Fruit fly (Drosophila melanogaster) whole organism, embryonic: ENCODE data around the gene His3.3A.
A peak's percentile ranks its signal among the peaks of the same experiment; 100 is the strongest.

Experiments used
- Asciz ChIP-seq: fragments of 200-800 bp; sonication (Bioruptor generic); optimal IDR thresholded peaks from 2 replicates; lab custom pipeline; 2017; ENCODE audit warnings: missing biosample characterization, mild to moderate bottlenecking, missing genetic modification characterization, missing genetic modification reagents
- Bgb ChIP-seq: fragments of 200-800 bp; sonication (Bioruptor generic); IDR thresholded peaks from 2 replicates; pipeline ENCODE4 v1.3.6; 2022; ENCODE audit warnings: missing biosample characterization, missing genetic modification characterization; ENCODE audit not compliant: partially characterized antibody
- CG10543 ChIP-seq: fragments of 200-800 bp; sonication (Bioruptor generic); optimal IDR thresholded peaks from 3 replicates; lab custom pipeline; 2017; ENCODE audit warnings: missing biosample characterization, mild to moderate bottlenecking, missing genetic modification characterization, moderate library complexity
- CG11560 ChIP-seq: fragments of 200-800 bp; sonication (Bioruptor generic); IDR thresholded peaks from 3 replicates; pipeline ENCODE4 v1.3.6; 2022; ENCODE audit warnings: missing biosample characterization, missing genetic modification characterization
- CG12071 ChIP-seq: fragments of 200-800 bp; sonication (Bioruptor generic); optimal IDR thresholded peaks from 3 replicates; lab custom pipeline; 2018; ENCODE audit warnings: missing biosample characterization, mild to moderate bottlenecking, missing genetic modification characterization
- CG13894 ChIP-seq: fragments of 200-800 bp; sonication (Bioruptor generic); optimal IDR thresholded peaks from 3 replicates; lab custom pipeline; 2018; ENCODE audit warnings: missing biosample characterization, mild to moderate bottlenecking, missing genetic modification characterization, moderate library complexity
- CG17568 ChIP-seq: fragments of 200-800 bp; sonication (Bioruptor generic); optimal IDR thresholded peaks from 2 replicates; lab custom pipeline; 2018; ENCODE audit warnings: missing biosample characterization, mild to moderate bottlenecking, missing genetic modification characterization, moderate library complexity
- CG18599 ChIP-seq: fragments of 200-800 bp; sonication (Bioruptor generic); optimal IDR thresholded peaks from 3 replicates; lab custom pipeline; 2017; ENCODE audit warnings: missing biosample characterization, missing genetic modification characterization, mild to moderate bottlenecking, moderate library complexity, missing genetic modification reagents
- CG2678 ChIP-seq: fragments of 200-800 bp; sonication (Bioruptor generic); optimal IDR thresholded peaks from 3 replicates; lab custom pipeline; 2019; ENCODE audit warnings: missing biosample characterization, mild to moderate bottlenecking, missing genetic modification characterization, moderate library complexity
- CG32532 ChIP-seq: fragments of 200-800 bp; sonication (Bioruptor generic); IDR thresholded peaks from 2 replicates; pipeline ENCODE4 v1.3.6; 2022; ENCODE audit warnings: missing biosample characterization, missing genetic modification characterization
- CG34376 ChIP-seq: fragments of 200-800 bp; sonication (Bioruptor generic); optimal IDR thresholded peaks from 2 replicates; lab custom pipeline; 2018; ENCODE audit warnings: missing biosample characterization, mild to moderate bottlenecking, missing genetic modification characterization
- CG4328 ChIP-seq: fragments of 200-800 bp; sonication (Bioruptor generic); optimal IDR thresholded peaks from 3 replicates; lab custom pipeline; 2017; ENCODE audit warnings: missing biosample characterization, missing genetic modification reagents, missing genetic modification characterization
- CG9817 ChIP-seq: fragments of 200-800 bp; sonication (Bioruptor generic); optimal IDR thresholded peaks from 2 replicates; lab custom pipeline; 2018; ENCODE audit warnings: missing biosample characterization, mild to moderate bottlenecking, missing genetic modification characterization, moderate library complexity
- CG9932 ChIP-seq: fragments of 200-800 bp; sonication (Bioruptor generic); IDR thresholded peaks from 2 replicates; pipeline ENCODE4 v1.3.6; 2022; ENCODE audit warnings: missing biosample characterization, missing genetic modification characterization
- Dad ChIP-seq: fragments of 200-800 bp; sonication (Bioruptor generic); optimal IDR thresholded peaks from 3 replicates; lab custom pipeline; 2016; ENCODE audit warnings: missing biosample characterization, missing genetic modification characterization
- Dp ChIP-seq: fragments of 200-800 bp; sonication (Bioruptor generic); optimal IDR thresholded peaks from 2 replicates; lab custom pipeline; 2018; ENCODE audit warnings: missing biosample characterization, mild to moderate bottlenecking, missing genetic modification characterization, moderate library complexity
- ERR ChIP-seq: fragments of 200-800 bp; sonication (Bioruptor generic); optimal IDR thresholded peaks from 2 replicates; lab custom pipeline; 2016; ENCODE audit warnings: missing biosample characterization, missing genetic modification characterization
- Ets97D ChIP-seq: fragments of 200-800 bp; sonication (Bioruptor generic); optimal IDR thresholded peaks from 3 replicates; lab custom pipeline; 2016; ENCODE audit warnings: missing biosample characterization, missing genetic modification characterization
- Fer1 ChIP-seq: fragments of 200-800 bp; sonication (Bioruptor generic); optimal IDR thresholded peaks from 2 replicates; lab custom pipeline; 2017; ENCODE audit warnings: missing biosample characterization, mild to moderate bottlenecking, missing genetic modification characterization
- HLH54F ChIP-seq: fragments of 200-800 bp; sonication (Bioruptor generic); optimal IDR thresholded peaks from 3 replicates; lab custom pipeline; 2016; ENCODE audit warnings: missing biosample characterization, missing genetic modification characterization
- HLHmδ ChIP-seq: fragments of 200-800 bp; sonication (Bioruptor generic); optimal IDR thresholded peaks from 2 replicates; lab custom pipeline; 2018; ENCODE audit warnings: missing biosample characterization, mild to moderate bottlenecking, missing genetic modification characterization, moderate library complexity
- Hr51 ChIP-seq, 2 experiments: fragments of 200-800 bp; sonication (Bioruptor generic); optimal IDR thresholded peaks; 2 replicates in 1 of 2; 3 replicates in 1 of 2; lab custom pipeline; 2016 to 2018; ENCODE audit warnings: missing biosample characterization in 2 of 2, missing genetic modification characterization in 2 of 2, mild to moderate bottlenecking in 1 of 2, moderate library complexity in 1 of 2
- Med ChIP-seq: fragments of 200-800 bp; sonication (Bioruptor generic); peaks from one replicate; lab custom pipeline; 2016; ENCODE audit warnings: missing biosample characterization, missing genetic modification characterization, mild to moderate bottlenecking, inconsistent platforms, moderate library complexity
- Nf-YC ChIP-seq: fragments of 200-800 bp; optimal IDR thresholded peaks from 3 replicates; lab custom pipeline; 2019; ENCODE audit warnings: missing biosample characterization, mild to moderate bottlenecking, missing genetic modification characterization, moderate library complexity
- Ravus ChIP-seq: fragments of 200-800 bp; sonication (Bioruptor generic); IDR thresholded peaks from 2 replicates; pipeline ENCODE4 v1.3.6; 2022; ENCODE audit warnings: missing biosample characterization, missing genetic modification characterization
- Stat92E ChIP-seq, 3 experiments: fragments of >200 bp in 2 of 3; fragments of 200-800 bp in 1 of 3; sonication (Bioruptor generic) in 1 of 3; optimal IDR thresholded peaks; 2 replicates each; lab custom pipeline; 2017 to 2019; ENCODE audit warnings: missing biosample characterization in 3 of 3, missing genetic modification characterization in 3 of 3, mild to moderate bottlenecking in 1 of 3, moderate library complexity in 1 of 3
- ci ChIP-seq: fragments of 200-800 bp; sonication (Bioruptor generic); IDR thresholded peaks from 3 replicates; pipeline ENCODE4 v1.3.6; 2022; ENCODE audit warnings: missing biosample characterization, missing genetic modification characterization
- crol ChIP-seq: fragments of 200-800 bp; sonication (Bioruptor generic); IDR thresholded peaks from 2 replicates; pipeline ENCODE4 v1.3.6; 2022; ENCODE audit warnings: missing biosample characterization, missing genetic modification characterization
- dimm ChIP-seq: fragments of 200-800 bp; sonication (Bioruptor generic); IDR thresholded peaks from 2 replicates; pipeline ENCODE4 v1.3.6; 2022; ENCODE audit warnings: missing biosample characterization, missing genetic modification characterization
- emc ChIP-seq: fragments of 200-800 bp; sonication (Bioruptor generic); optimal IDR thresholded peaks from 2 replicates; lab custom pipeline; 2016; ENCODE audit warnings: missing biosample characterization, missing genetic modification characterization
- ewg ChIP-seq: fragments of 200-800 bp; sonication (Bioruptor generic); optimal IDR thresholded peaks from 3 replicates; lab custom pipeline; 2017; ENCODE audit warnings: mild to moderate bottlenecking, missing biosample characterization, missing genetic modification reagents, missing genetic modification characterization
- hb ChIP-seq: fragments of 200-800 bp; sonication (Bioruptor generic); IDR thresholded peaks from 3 replicates; pipeline ENCODE4 v1.3.6; 2022; ENCODE audit warnings: missing biosample characterization, missing genetic modification characterization; ENCODE audit not compliant: partially characterized antibody
- jumu ChIP-seq: fragments of 200-800 bp; sonication (Bioruptor generic); optimal IDR thresholded peaks from 3 replicates; lab custom pipeline; 2016; ENCODE audit warnings: missing biosample characterization, missing genetic modification characterization
- lab ChIP-seq: fragments of 200-800 bp; sonication (Bioruptor generic); optimal IDR thresholded peaks from 3 replicates; lab custom pipeline; 2017; ENCODE audit warnings: missing biosample characterization, missing genetic modification characterization, mild to moderate bottlenecking, moderate library complexity, missing genetic modification reagents
- mam ChIP-seq: fragments of 200-800 bp; sonication (Bioruptor generic); optimal IDR thresholded peaks from 3 replicates; lab custom pipeline; 2016; ENCODE audit warnings: missing biosample characterization, missing genetic modification characterization
- odd ChIP-seq: fragments of 200-800 bp; sonication (Bioruptor generic); optimal IDR thresholded peaks from 2 replicates; lab custom pipeline; 2017; ENCODE audit warnings: missing biosample characterization, mild to moderate bottlenecking, missing genetic modification characterization
- pros ChIP-seq: fragments of 200-800 bp; sonication (Bioruptor generic); optimal IDR thresholded peaks from 3 replicates; lab custom pipeline; 2019; ENCODE audit warnings: missing biosample characterization, mild to moderate bottlenecking, missing genetic modification characterization, moderate library complexity
- rib ChIP-seq: fragments of 200-800 bp; sonication (Bioruptor generic); IDR thresholded peaks from 2 replicates; pipeline ENCODE4 v1.3.6; 2022; ENCODE audit warnings: missing biosample characterization, missing genetic modification characterization
- row ChIP-seq: fragments of 200-800 bp; sonication (Bioruptor generic); IDR thresholded peaks from 3 replicates; pipeline ENCODE4 v1.3.6; 2022; ENCODE audit warnings: missing biosample characterization, missing genetic modification characterization
- scrt ChIP-seq: fragments of 200-800 bp; sonication (Bioruptor generic); optimal IDR thresholded peaks from 2 replicates; lab custom pipeline; 2018; ENCODE audit warnings: missing biosample characterization, mild to moderate bottlenecking, missing genetic modification characterization, moderate library complexity
- sens ChIP-seq: fragments of 200-800 bp; sonication (Bioruptor generic); peaks from one replicate; lab custom pipeline; 2016; ENCODE audit warnings: missing biosample characterization, missing genetic modification characterization
- so ChIP-seq: fragments of 200-800 bp; sonication (Bioruptor generic); IDR thresholded peaks from 3 replicates; pipeline ENCODE4 v1.3.6; 2022; ENCODE audit warnings: missing biosample characterization, missing genetic modification characterization
- tap ChIP-seq: fragments of 200-800 bp; optimal IDR thresholded peaks from 3 replicates; lab custom pipeline; 2019; ENCODE audit warnings: missing biosample characterization, mild to moderate bottlenecking, missing genetic modification characterization, moderate library complexity
- tin ChIP-seq: fragments of 200-800 bp; sonication (Bioruptor generic); optimal IDR thresholded peaks from 3 replicates; lab custom pipeline; 2016; ENCODE audit warnings: missing biosample characterization, missing genetic modification characterization
- tna ChIP-seq: fragments of 200-800 bp; sonication (Bioruptor generic); IDR thresholded peaks from 2 replicates; pipeline ENCODE4 v1.3.6; 2022; ENCODE audit warnings: missing biosample characterization, missing genetic modification characterization; ENCODE audit not compliant: partially characterized antibody
- vvl ChIP-seq: fragments of 200-800 bp; sonication (Bioruptor generic); IDR thresholded peaks from 2 replicates; pipeline ENCODE4 v1.3.6; 2022; ENCODE audit warnings: missing biosample characterization, missing genetic modification characterization
- z ChIP-seq: fragments of 200-800 bp; sonication (Bioruptor generic); IDR thresholded peaks from 3 replicates; pipeline ENCODE4 v1.3.6; 2022; ENCODE audit warnings: missing biosample characterization, missing genetic modification characterization

His3.3A gene

DNA sequence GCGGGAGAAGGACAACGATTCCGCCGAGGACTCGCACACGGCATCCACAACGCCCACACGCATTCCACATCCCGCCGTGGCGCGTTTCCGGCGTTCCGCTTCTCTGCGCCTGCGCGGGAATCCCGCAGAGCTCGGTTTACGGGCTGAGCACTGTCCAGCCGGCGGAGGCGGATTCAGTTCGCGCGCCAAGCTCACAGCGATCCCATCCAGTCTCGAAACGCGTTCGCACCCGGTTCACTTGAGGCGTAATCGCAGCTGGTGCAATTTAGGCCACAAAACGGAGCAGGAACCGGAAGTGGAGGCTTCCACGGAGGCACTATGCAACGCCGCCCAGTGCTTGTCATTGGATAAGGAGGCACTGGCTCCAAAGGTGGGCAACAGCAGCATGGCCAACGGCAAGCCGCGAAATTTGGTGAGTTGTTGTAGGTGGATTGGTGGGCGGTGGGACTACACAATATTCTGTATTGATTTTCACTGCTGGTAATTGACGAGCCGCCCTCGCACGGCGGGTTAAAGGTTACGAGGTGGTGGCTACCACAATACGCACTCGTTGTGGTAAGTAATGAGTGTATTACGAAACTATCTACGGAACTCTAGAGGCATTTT is 8.0 kb downstream of the His3.3A start (continued):
- peak; percentile 7; the same call in 1 of the 2 replicates for TF ChIP-seq Bgb (GFP tag; lab: Robert Waterston, UW)
- TF ChIP-seq ci (GFP tag; lab: Robert Waterston, UW) = 0 out of 3 replicates have a peak, but pooled peaks have one; percentile 43
- peak; percentile 19 for TF ChIP-seq Ets97D (GFP tag; lab: Kevin White, UChicago)
- TF ChIP-seq tin (GFP tag; lab: Kevin White, UChicago) = no peak
- TF ChIP-seq scrt (GFP tag; lab: Kevin White, UChicago) = peak; percentile 23
- TF ChIP-seq CG9932 (GFP tag; lab: Robert Waterston, UW) = peak; percentile 23; the same call in 1 of the 2 replicates
- TF ChIP-seq Dp (GFP tag; lab: Kevin White, UChicago) = no peak
- TF ChIP-seq hb (GFP tag; lab: Robert Waterston, UW) = peak; percentile 22; the same call in 1 of the 3 replicates
- peak; percentile 20 for TF ChIP-seq CG10543 (GFP tag; lab: Kevin White, UChicago)
- TF ChIP-seq so = 0 out of 3 replicates have a peak, but pooled peaks have one; percentile 17

- TF ChIP-seq Hr51 (GFP tag; optimal IDR thresholded peaks at IDR 0.05; lab: Kevin White, UChicago) (peak in 1 of 2 experiments; percentile 34), CG2678 (tag; lab: Kevin White, UChicago) (no peak), CG12071 (peak; percentile 39), CG32532 (GFP tag; lab: Robert Waterston, UW) (peak; percentile 28; the same call in 1 of the 2 replicates), Med (GFP tag; lab: Kevin White, UChicago) (no peak), emc (no peak), HLHmδ (no peak), CG9817 (tag; lab: Kevin White, UChicago) (no peak), mam (GFP tag; lab: Kevin White, UChicago) (no peak), CG17568 (no peak), z (GFP tag; lab: Robert Waterston, UW) (no peak), CG4328 (GFP tag; lab: Kevin White, UChicago) (peak; percentile 44), CG34376 (peak; percentile 50), vvl (GFP tag; lab: Robert Waterston, UW) (no peak), Ravus (GFP tag; lab: Robert Waterston, UW) (no peak), CG18599 (GFP tag; lab: Kevin White, UChicago) (peak; percentile 64), Fer1 (GFP tag; lab: Kevin White, UChicago) (peak; percentile 52), CG11560 (no peak), odd (GFP tag; lab: Kevin White, UChicago) (peak; percentile 12), HLH54F (GFP tag; lab: Kevin White, UChicago) (no peak), tap (tag; lab: Kevin White, UChicago) (no peak), sens (GFP tag; lab: Kevin White, UChicago) (no peak), CG13894 (tag; lab: Kevin White, UChicago) (peak; percentile 34), tna (no peak), crol (peak; percentile 88), Dad (GFP tag; lab: Kevin White, UChicago) (no peak), jumu (no peak), Nf-YC (tag; lab: Kevin White, UChicago) (peak; percentile 24), Asciz (GFP tag; lab: Kevin White, UChicago) (no peak), ERR (no peak), row (GFP tag; lab: Robert Waterston, UW) (0 out of 3 replicates have a peak, but pooled peaks have one; percentile 29), ewg (GFP tag; lab: Kevin White, UChicago) (peak; percentile 81), CG10543 (GFP tag; lab: Kevin White, UChicago) (peak; percentile 51), lab (peak; percentile 56), Stat92E (GFP tag; optimal IDR thresholded peaks at IDR 0.05; lab: Kevin White, UChicago) (no peak), pros (GFP tag; lab: Kevin White, UChicago) (peak; percentile 58), rib (0 out of 2 replicates have a peak, but pooled peaks have one; percentile 41), dimm (GFP tag; lab: Robert Waterston, UW) (no peak)
Measured at dm6 chr2L:5063936-5064335, 9.1 kb downstream of the His3.3A start.
